Fruit fly (Drosophila melanogaster): ENCODE measurements around the gene TfIIB.

dm6 chr2L:10470211-10470610, 39.1 kb downstream of the TfIIB start:
- TF ChIP-seq tj (GFP tag; optimal IDR thresholded peaks at IDR 0.05): no peak
- TF ChIP-seq CG7045 (GFP tag; optimal IDR thresholded peaks at IDR 0.05): no peak
- no peak for TF ChIP-seq Hr96 (GFP tag; optimal IDR thresholded peaks at IDR 0.05)
- no peak for TF ChIP-seq cic (GFP tag; optimal IDR thresholded peaks at IDR 0.05)
- no peak for TF ChIP-seq Crg-1 (GFP tag; optimal IDR thresholded peaks at IDR 0.05)
- no peak for TF ChIP-seq Mnt (GFP tag; optimal IDR thresholded peaks at IDR 0.05)
- TF ChIP-seq CG5204 (GFP tag; optimal IDR thresholded peaks at IDR 0.05): no peak
- no peak for TF ChIP-seq pad (GFP tag; optimal IDR thresholded peaks at IDR 0.05)
- TF ChIP-seq bab1 (GFP tag; optimal IDR thresholded peaks at IDR 0.05): no peak
- TF ChIP-seq CG1620 (GFP tag; optimal IDR thresholded peaks at IDR 0.05): no peak
- TF ChIP-seq CG11617 (GFP tag; optimal IDR thresholded peaks at IDR 0.05): no peak
- no peak for TF ChIP-seq CG7101 (tag; optimal IDR thresholded peaks at IDR 0.05)
- TF ChIP-seq CG33017 (tag; optimal IDR thresholded peaks at IDR 0.05): no peak
- TF ChIP-seq kay (GFP tag; ENCODE audit: borderline replicate concordance): no peak

Measured in whole organism, adult.